Worm (Caenorhabditis elegans): ENCODE results near the gene C08E8.3.

The C08E8.3 gene

ce11 chrV:18371028-18371427 is 21.1 kb downstream of the C08E8.3 start:
- TF ChIP-seq unc-39 (tag; optimal IDR thresholded peaks at IDR 0.05) (no peak), lin-13 (GFP tag; optimal IDR thresholded peaks at IDR 0.05) (no peak), lin-39 (tag; optimal IDR thresholded peaks at IDR 0.05) (no peak), ZK546.5 (tag; optimal IDR thresholded peaks at IDR 0.05) (no peak), R02D3.7 (tag; optimal IDR thresholded peaks at IDR 0.05) (no peak), ceh-16 (tag; optimal IDR thresholded peaks at IDR 0.05) (no peak), nhr-237 (tag; optimal IDR thresholded peaks at IDR 0.05) (no peak), C34F6.9 (tag; optimal IDR thresholded peaks at IDR 0.05) (no peak), elt-1 (tag; optimal IDR thresholded peaks at IDR 0.05) (no peak), F13H6.1 (tag; optimal IDR thresholded peaks at IDR 0.05) (no peak), zag-1 (tag; optimal IDR thresholded peaks at IDR 0.05) (no peak), Y55F3AM.14 (GFP tag; optimal IDR thresholded peaks at IDR 0.05) (no peak), gmeb-1 (tag; optimal IDR thresholded peaks at IDR 0.05) (no peak), nhr-10 (tag; optimal IDR thresholded peaks at IDR 0.05) (no peak), crh-2 (tag; optimal IDR thresholded peaks at IDR 0.05) (no peak), dmd-4 (tag; optimal IDR thresholded peaks at IDR 0.05) (no peak), ztf-11 (tag; optimal IDR thresholded peaks at IDR 0.05) (no peak)

ce11 chrV:18371579-18371978 is 21.6 kb downstream of the C08E8.3 start, which contains the start of gene C08E8.4:
Gene C08E8.4, plus strand, starts transcription at chrV:18371846.
- TF ChIP-seq crh-2 (tag; optimal IDR thresholded peaks at IDR 0.05), result peak; percentile 8
- TF ChIP-seq fos-1 (tag; optimal IDR thresholded peaks at IDR 0.05), result peak; percentile 51
- TF ChIP-seq lin-11 (tag; optimal IDR thresholded peaks at IDR 0.05), result no peak
- TF ChIP-seq ZK546.5 (tag; optimal IDR thresholded peaks at IDR 0.05), result no peak

ce11 chrV:18374194-18374593 is 24.3 kb downstream of the C08E8.3 start, which contains the start of gene Y51A2B.2:
Gene Y51A2B.2, plus strand, starts transcription at chrV:18374494.
- no peak for TF ChIP-seq C34F6.9 (tag; optimal IDR thresholded peaks at IDR 0.05)
- no peak for TF ChIP-seq nhr-12 (tag; optimal IDR thresholded peaks at IDR 0.05)
- TF ChIP-seq aly-2 (tag; optimal IDR thresholded peaks at IDR 0.05), result no peak
- no peak for TF ChIP-seq mbf-1 (tag; optimal IDR thresholded peaks at IDR 0.05)
- no peak for TF ChIP-seq sem-4 (tag; optimal IDR thresholded peaks at IDR 0.05)
- TF ChIP-seq fos-1 (tag; optimal IDR thresholded peaks at IDR 0.05), result no peak

ce11 chrV:18375551-18375950 is 25.6 kb downstream of the C08E8.3 start:
- TF ChIP-seq lin-13 (GFP tag; optimal IDR thresholded peaks at IDR 0.05), result no peak
- no peak for TF ChIP-seq nhr-21 (tag; optimal IDR thresholded peaks at IDR 0.05)
- no peak for TF ChIP-seq elt-3 (tag; optimal IDR thresholded peaks at IDR 0.05)
- TF ChIP-seq ztf-1 (GFP tag; conservative IDR thresholded peaks at IDR 0.05), result no peak
- TF ChIP-seq ztf-4 (tag; optimal IDR thresholded peaks at IDR 0.05), result no peak
- TF ChIP-seq blmp-1 (tag; optimal IDR thresholded peaks at IDR 0.05; ENCODE audit: insufficient read depth), result no peak
- no peak for TF ChIP-seq ceh-82 (tag; optimal IDR thresholded peaks at IDR 0.05)
- no peak for TF ChIP-seq unc-39 (tag; optimal IDR thresholded peaks at IDR 0.05)
- no peak for TF ChIP-seq ZK546.5 (tag; optimal IDR thresholded peaks at IDR 0.05)
- TF ChIP-seq lsy-2 (tag; optimal IDR thresholded peaks at IDR 0.05), result no peak
- TF ChIP-seq nhr-77 (tag; optimal IDR thresholded peaks at IDR 0.05), result no peak
- TF ChIP-seq nhr-10 (tag; optimal IDR thresholded peaks at IDR 0.05), result no peak
- TF ChIP-seq mdl-1 (tag; optimal IDR thresholded peaks at IDR 0.05), result no peak
- no peak for TF ChIP-seq elt-1 (tag; optimal IDR thresholded peaks at IDR 0.05)

- TF ChIP-seq F13H6.1 (tag; optimal IDR thresholded peaks at IDR 0.05) (no peak), Y55F3AM.14 (GFP tag; optimal IDR thresholded peaks at IDR 0.05) (no peak), R02D3.7 (tag; optimal IDR thresholded peaks at IDR 0.05) (no peak), nhr-237 (tag; optimal IDR thresholded peaks at IDR 0.05) (no peak), lsy-2 (tag; optimal IDR thresholded peaks at IDR 0.05) (no peak), nhr-6 (tag; optimal IDR thresholded peaks at IDR 0.05) (no peak), sma-9 (GFP tag; optimal IDR thresholded peaks at IDR 0.05) (no peak), sma-9 (tag; optimal IDR thresholded peaks at IDR 0.05) (no peak), mab-5 (tag; optimal IDR thresholded peaks at IDR 0.05) (no peak)
Observed at ce11 chrV:18378819-18379218, 28.9 kb downstream of the C08E8.3 start, which contains the start of gene Y51A2B.8. Gene Y51A2B.8, plus strand, starts transcription at chrV:18379119.

Measured in whole organism, L2 larva.